Fruit fly (Drosophila melanogaster): ENCODE data around the gene CG34150.

The CG34150 gene

dm6 chr3R:24845148-24845547, 31.1 kb downstream of the CG34150 start:
- TF ChIP-seq ssp (GFP tag; IDR thresholded peaks at IDR 0.05) = no peak
- TF ChIP-seq D19B (GFP tag; optimal IDR thresholded peaks at IDR 0.05) = peak; percentile 37
- no peak for TF ChIP-seq CG3847 (GFP tag; IDR thresholded peaks at IDR 0.05)
- TF ChIP-seq HmgD (GFP tag; optimal IDR thresholded peaks at IDR 0.05) = no peak
- TF ChIP-seq CG15696 (tag; optimal IDR thresholded peaks at IDR 0.05) = no peak
- TF ChIP-seq D19A (tag; optimal IDR thresholded peaks at IDR 0.05) = peak; percentile 4
- TF ChIP-seq Nf-YC (tag; optimal IDR thresholded peaks at IDR 0.05) = no peak
- no peak for TF ChIP-seq sob (GFP tag; IDR thresholded peaks at IDR 0.05)
- TF ChIP-seq sens (GFP tag) = peak; percentile 52
- TF ChIP-seq dmrt11E (tag; optimal IDR thresholded peaks at IDR 0.05) = peak; percentile 2
- no peak for TF ChIP-seq CG10267 (tag; optimal IDR thresholded peaks at IDR 0.05)
- no peak for TF ChIP-seq sens-2 (GFP tag; IDR thresholded peaks at IDR 0.05)
- TF ChIP-seq CrebB (tag; optimal IDR thresholded peaks at IDR 0.05) = no peak
- peak; percentile 30 for TF ChIP-seq gem (tag; optimal IDR thresholded peaks at IDR 0.05)
- no peak for TF ChIP-seq nau (GFP tag; optimal IDR thresholded peaks at IDR 0.05)
- no peak for TF ChIP-seq CG9437 (GFP tag; optimal IDR thresholded peaks at IDR 0.05)

- peak; percentile 80 for TF ChIP-seq sqz (GFP tag; optimal IDR thresholded peaks at IDR 0.05)
- TF ChIP-seq grn (GFP tag; optimal IDR thresholded peaks at IDR 0.05) = peak; percentile 61
- no peak for TF ChIP-seq CG11085 (GFP tag; IDR thresholded peaks at IDR 0.05)
- TF ChIP-seq CG32772 (GFP tag; IDR thresholded peaks at IDR 0.05) = 0 out of 2 replicates have a peak, but pooled peaks have one; percentile 30
- peak; percentile 48 for TF ChIP-seq sens (GFP tag)
- peak; percentile 76 for TF ChIP-seq gcm (GFP tag; optimal IDR thresholded peaks at IDR 0.05)
- no peak for TF ChIP-seq Aef1 (GFP tag; IDR thresholded peaks at IDR 0.05)
- TF ChIP-seq Awh (GFP tag; IDR thresholded peaks at IDR 0.05) = peak; percentile 45; the same call in 1 of the 2 replicates
- peak; percentile 84 for TF ChIP-seq zen (tag; optimal IDR thresholded peaks at IDR 0.05)
- peak; percentile 64; the same call in 1 of the 3 replicates for TF ChIP-seq z (GFP tag; IDR thresholded peaks at IDR 0.05)
- no peak for TF ChIP-seq CG7786 (GFP tag; optimal IDR thresholded peaks at IDR 0.05)
- peak; percentile 53 for TF ChIP-seq CG15479 (GFP tag; optimal IDR thresholded peaks at IDR 0.05)
- TF ChIP-seq vvl (GFP tag; IDR thresholded peaks at IDR 0.05) = 0 out of 2 replicates have a peak, but pooled peaks have one; percentile 19
These were observed 32.1 kb downstream of the CG34150 start for dm6 chr3R:24845952-24846848.

- TF ChIP-seq gfzf (GFP tag; optimal IDR thresholded peaks at IDR 0.05) = peak; percentile 41
- peak; percentile 43 for TF ChIP-seq cato (GFP tag; optimal IDR thresholded peaks at IDR 0.05; ENCODE audit: borderline replicate concordance)
- no peak for TF ChIP-seq Ravus (GFP tag; IDR thresholded peaks at IDR 0.05)
- no peak for TF ChIP-seq twi (tag; optimal IDR thresholded peaks at IDR 0.05)
- TF ChIP-seq sd (tag; optimal IDR thresholded peaks at IDR 0.05) = no peak
- TF ChIP-seq NFAT (GFP tag; IDR thresholded peaks at IDR 0.05) = peak; percentile 94
- TF ChIP-seq CG9609 (GFP tag; optimal IDR thresholded peaks at IDR 0.05) = peak; percentile 78
- no peak for TF ChIP-seq sc (optimal IDR thresholded peaks at IDR 0.05)
- no peak for TF ChIP-seq sc (GFP tag; optimal IDR thresholded peaks at IDR 0.05)
- peak; percentile 94 for TF ChIP-seq CG2120 (GFP tag; optimal IDR thresholded peaks at IDR 0.05)
- no peak for TF ChIP-seq B-H1 (GFP tag; IDR thresholded peaks at IDR 0.05)
- TF ChIP-seq slbo (GFP tag; IDR thresholded peaks at IDR 0.05) = peak; percentile 92
- peak; percentile 29; the same call in 1 of the 2 replicates for TF ChIP-seq CG6272 (GFP tag; IDR thresholded peaks at IDR 0.05)
- TF ChIP-seq CG5245 (GFP tag; optimal IDR thresholded peaks at IDR 0.05) = peak; percentile 55
- TF ChIP-seq CrebB (tag; optimal IDR thresholded peaks at IDR 0.05) = peak; percentile 2
- TF ChIP-seq repo (GFP tag; optimal IDR thresholded peaks at IDR 0.05) = peak; percentile 58
- TF ChIP-seq CG12659 (GFP tag; optimal IDR thresholded peaks at IDR 0.05) = peak; percentile 82
- TF ChIP-seq lov (optimal IDR thresholded peaks at IDR 0.05) = no peak
- TF ChIP-seq lov (GFP tag; IDR thresholded peaks at IDR 0.05) = no peak
- peak; percentile 82 for TF ChIP-seq CG8944 (GFP tag; optimal IDR thresholded peaks at IDR 0.05)
- peak; percentile 16 for TF ChIP-seq CG10979 (tag; optimal IDR thresholded peaks at IDR 0.05)
- TF ChIP-seq CG13287 (GFP tag; IDR thresholded peaks at IDR 0.05; ENCODE audit: partially characterized antibody) = peak; percentile 85
These were observed 36.4 kb downstream of the CG34150 start, which contains the start of gene CG7006 for dm6 chr3R:24850420-24850819. Gene CG7006, plus strand, starts transcription at chr3R:24850627.

All from whole organism, embryonic.